Worm (Caenorhabditis elegans) whole organism, young adult: ENCODE results near the gene C09F12.3.

Source experiments
- akir-1 ChIP-seq: fragments of 200-800 bp; sonication (Bioruptor generic); optimal IDR thresholded peaks from 2 replicates; lab custom pipeline; 2018; ENCODE audit warnings: mild to moderate bottlenecking, missing genetic modification characterization, moderate library complexity, missing compliant biosample characterization
- bed-1 ChIP-seq: fragments of 200-800 bp; sonication (Bioruptor generic); IDR thresholded peaks from 2 replicates; pipeline ENCODE4 v1.3.6; 2022; ENCODE audit warnings: missing genetic modification reagents, missing genetic modification characterization, missing compliant biosample characterization
- egl-18 ChIP-seq: fragments of 200-800 bp; sonication (Bioruptor generic); IDR thresholded peaks from 2 replicates; pipeline ENCODE4 v1.3.6; 2022; ENCODE audit warnings: missing genetic modification reagents, missing genetic modification characterization, missing compliant biosample characterization
- ets-4 ChIP-seq: fragments of 200-800 bp; sonication (Bioruptor generic); optimal IDR thresholded peaks from 2 replicates; lab custom pipeline; 2018; ENCODE audit warnings: mild to moderate bottlenecking, missing genetic modification characterization, missing compliant biosample characterization
- nfyb-1 ChIP-seq: fragments of 200-800 bp; sonication (Bioruptor generic); IDR thresholded peaks from 2 replicates; pipeline ENCODE4 v1.3.6; 2022; ENCODE audit warnings: missing genetic modification reagents, missing genetic modification characterization, missing compliant biosample characterization
- unc-62 ChIP-seq: fragments of 150-350 bp; optimal IDR thresholded peaks from 2 replicates; lab custom pipeline; 2014; ENCODE audit warnings: missing biosample characterization, missing genetic modification reagents, missing genetic modification characterization

DNA sequence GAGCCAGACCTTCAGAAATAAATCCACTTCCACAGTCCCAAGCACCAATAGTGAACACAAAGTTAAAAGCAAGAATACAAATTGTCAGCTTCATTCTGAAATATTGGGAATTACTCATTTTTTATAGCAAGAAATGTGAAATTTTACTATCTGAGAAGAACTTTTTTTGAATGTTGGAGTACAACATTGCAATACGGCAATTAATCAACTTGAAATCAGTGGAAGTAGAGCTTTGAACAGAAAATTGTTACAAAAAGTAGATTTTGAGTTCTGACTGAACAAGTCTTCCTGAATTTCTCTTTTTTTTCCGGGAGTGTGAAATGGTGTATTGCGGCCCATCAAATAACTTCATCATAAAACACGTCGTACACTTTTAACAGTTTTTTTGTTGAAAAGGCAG, 35.5 kb upstream of the C09F12.3 start, which contains the start of gene W04G3.10:
- TF ChIP-seq nfyb-1 (GFP tag; lab: Robert Waterston, UW) (no peak), ets-4 (GFP tag; lab: Kevin White, UChicago) (no peak), akir-1 (GFP tag; lab: Kevin White, UChicago) (no peak), unc-62 (no peak), egl-18 (no peak), bed-1 (GFP tag; lab: Robert Waterston, UW) (no peak)
